Fruit fly (Drosophila melanogaster): Measurements from ENCODE around the gene Mical.

- TF ChIP-seq EcR (GFP tag; optimal IDR thresholded peaks at IDR 0.05) (no peak), CG13204 (GFP tag; optimal IDR thresholded peaks at IDR 0.05) (no peak)
Measured at dm6 chr3R:10048035-10048774, 5.5 kb upstream of the Mical start.
